Worm (Caenorhabditis elegans): ENCODE results near the gene cit-1.1.

Gene cit-1.1

ce11 chrIII:7979659-7980058 is 30.0 kb downstream of the cit-1.1 start, which contains the start of gene clp-1:
TSS of gene clp-1 (plus strand) at chrIII:7979959.
- TF ChIP-seq flt-1 (GFP tag; IDR thresholded peaks at IDR 0.05) (no peak), klf-2 (GFP tag; conservative IDR thresholded peaks at IDR 0.05) (no peak), cog-1 (tag; optimal IDR thresholded peaks at IDR 0.05) (no peak), ztf-29 (GFP tag; IDR thresholded peaks at IDR 0.05) (no peak), tab-1 (GFP tag; IDR thresholded peaks at IDR 0.05) (no peak), ref-1 (GFP tag; conservative IDR thresholded peaks at IDR 0.05) (no peak)

- TF ChIP-seq ztf-23 (GFP tag; IDR thresholded peaks at IDR 0.05) (no peak), cog-1 (tag; optimal IDR thresholded peaks at IDR 0.05) (no peak), T22C8.4 (GFP tag; IDR thresholded peaks at IDR 0.05) (no peak), tab-1 (GFP tag; IDR thresholded peaks at IDR 0.05) (no peak)
Measured at ce11 chrIII:7978723-7979122, 30.9 kb downstream of the cit-1.1 start.

- TF ChIP-seq cog-1 (tag; optimal IDR thresholded peaks at IDR 0.05): no peak
- no peak for TF ChIP-seq ref-1 (GFP tag; conservative IDR thresholded peaks at IDR 0.05)
- TF ChIP-seq ztf-23 (GFP tag; IDR thresholded peaks at IDR 0.05): no peak
- TF ChIP-seq flt-1 (GFP tag; IDR thresholded peaks at IDR 0.05): no peak
- no peak for TF ChIP-seq med-1 (GFP tag; optimal IDR thresholded peaks at IDR 0.05; ENCODE audit: insufficient read depth)
- TF ChIP-seq T22C8.4 (GFP tag; IDR thresholded peaks at IDR 0.05): no peak
- no peak for TF ChIP-seq ztf-29 (GFP tag; IDR thresholded peaks at IDR 0.05)
- no peak for TF ChIP-seq klf-2 (GFP tag; conservative IDR thresholded peaks at IDR 0.05)
- no peak for TF ChIP-seq tab-1 (GFP tag; IDR thresholded peaks at IDR 0.05)
Measured at ce11 chrIII:7978289-7978688, 31.3 kb downstream of the cit-1.1 start.

- TF ChIP-seq ztf-23 (GFP tag; IDR thresholded peaks at IDR 0.05) (no peak), cog-1 (tag; optimal IDR thresholded peaks at IDR 0.05) (no peak), flt-1 (GFP tag; IDR thresholded peaks at IDR 0.05) (no peak), ref-1 (GFP tag; conservative IDR thresholded peaks at IDR 0.05) (no peak), T22C8.4 (GFP tag; IDR thresholded peaks at IDR 0.05) (no peak)
Measured at ce11 chrIII:7977777-7978176, 31.8 kb downstream of the cit-1.1 start, which contains the start of gene C06G4.4. TSS of gene C06G4.4 (minus strand) at chrIII:7977812.

ce11 chrIII:7977224-7977623 is 32.4 kb downstream of the cit-1.1 start:
- TF ChIP-seq flt-1 (GFP tag; IDR thresholded peaks at IDR 0.05) (no peak), ztf-29 (GFP tag; IDR thresholded peaks at IDR 0.05) (no peak), T22C8.4 (GFP tag; IDR thresholded peaks at IDR 0.05) (no peak), tab-1 (GFP tag; IDR thresholded peaks at IDR 0.05) (no peak), med-1 (GFP tag; optimal IDR thresholded peaks at IDR 0.05; ENCODE audit: insufficient read depth) (no peak)

ce11 chrIII:7973968-7974607 is 35.5 kb downstream of the cit-1.1 start:
- no peak for TF ChIP-seq T22C8.4 (GFP tag; IDR thresholded peaks at IDR 0.05)
- TF ChIP-seq cog-1 (tag; optimal IDR thresholded peaks at IDR 0.05): no peak
- no peak for TF ChIP-seq ref-1 (GFP tag; conservative IDR thresholded peaks at IDR 0.05)
- TF ChIP-seq med-1 (GFP tag; optimal IDR thresholded peaks at IDR 0.05; ENCODE audit: insufficient read depth): no peak
- TF ChIP-seq ztf-23 (GFP tag; IDR thresholded peaks at IDR 0.05): no peak
- no peak for TF ChIP-seq tab-1 (GFP tag; IDR thresholded peaks at IDR 0.05)
- TF ChIP-seq klf-2 (GFP tag; conservative IDR thresholded peaks at IDR 0.05): no peak
- TF ChIP-seq flt-1 (GFP tag; IDR thresholded peaks at IDR 0.05): no peak

- TF ChIP-seq cog-1 (tag; optimal IDR thresholded peaks at IDR 0.05): peak; percentile 1
- TF ChIP-seq ztf-29 (GFP tag; IDR thresholded peaks at IDR 0.05): no peak
Measured at ce11 chrIII:7973201-7973767, 36.3 kb downstream of the cit-1.1 start, which contains the start of the genes eef-1B.1 and aco-2. TSS of gene eef-1B.1 (minus strand) at chrIII:7973386. TSS of gene aco-2 (plus strand) at chrIII:7973717.

ce11 chrIII:7972687-7973086 is 36.9 kb downstream of the cit-1.1 start:
- TF ChIP-seq T22C8.4 (GFP tag; IDR thresholded peaks at IDR 0.05) (no peak), cog-1 (tag; optimal IDR thresholded peaks at IDR 0.05) (no peak), klf-2 (GFP tag; conservative IDR thresholded peaks at IDR 0.05) (no peak), med-1 (GFP tag; optimal IDR thresholded peaks at IDR 0.05; ENCODE audit: insufficient read depth) (no peak)

- no peak for TF ChIP-seq cog-1 (tag; optimal IDR thresholded peaks at IDR 0.05)
- TF ChIP-seq med-1 (GFP tag; optimal IDR thresholded peaks at IDR 0.05; ENCODE audit: insufficient read depth): no peak
- TF ChIP-seq T22C8.4 (GFP tag; IDR thresholded peaks at IDR 0.05): no peak
- TF ChIP-seq ref-1 (GFP tag; conservative IDR thresholded peaks at IDR 0.05): no peak
- no peak for TF ChIP-seq klf-2 (GFP tag; conservative IDR thresholded peaks at IDR 0.05)
- no peak for TF ChIP-seq tab-1 (GFP tag; IDR thresholded peaks at IDR 0.05)
- TF ChIP-seq flt-1 (GFP tag; IDR thresholded peaks at IDR 0.05): no peak
Measured at ce11 chrIII:7972061-7972460, 37.6 kb downstream of the cit-1.1 start, which contains the start of gene F54H12.5. TSS of gene F54H12.5 (minus strand) at chrIII:7972161.

ce11 chrIII:7969121-7969520 is 40.5 kb downstream of the cit-1.1 start, which contains the start of the genes F54H12.8 and F54H12.7:
TSS of gene F54H12.8 (minus strand) at chrIII:7969221.
TSS of gene F54H12.7 (plus strand) at chrIII:7969349.
- TF ChIP-seq tab-1 (GFP tag; IDR thresholded peaks at IDR 0.05): no peak
- TF ChIP-seq klf-2 (GFP tag; conservative IDR thresholded peaks at IDR 0.05): no peak
- no peak for TF ChIP-seq ztf-23 (GFP tag; IDR thresholded peaks at IDR 0.05)
- TF ChIP-seq med-1 (GFP tag; optimal IDR thresholded peaks at IDR 0.05; ENCODE audit: insufficient read depth): no peak
- no peak for TF ChIP-seq T22C8.4 (GFP tag; IDR thresholded peaks at IDR 0.05)
- TF ChIP-seq flt-1 (GFP tag; IDR thresholded peaks at IDR 0.05): no peak

Measured in whole organism, midembryonic.